Worm (Caenorhabditis elegans) whole organism, mixed stage, embryonic: ENCODE results near the gene ZK507.1.
A peak's percentile ranks its signal among the peaks of the same experiment; 100 is the strongest.

Source experiments
- blmp-1 ChIP-seq: fragments of 150-350 bp; optimal IDR thresholded peaks from 2 replicates; lab custom pipeline; 2014; ENCODE audit warnings: missing biosample characterization, missing genetic modification characterization
- ceh-43 ChIP-seq: fragments of 200-800 bp; sonication (Bioruptor generic); optimal IDR thresholded peaks from 2 replicates; lab custom pipeline; 2018; ENCODE audit warnings: mild to moderate bottlenecking, missing genetic modification characterization, moderate library complexity, missing compliant biosample characterization
- ceh-83 ChIP-seq: fragments of 200-800 bp; sonication (Bioruptor generic); optimal IDR thresholded peaks from 2 replicates; lab custom pipeline; 2018; ENCODE audit warnings: mild to moderate bottlenecking, missing genetic modification characterization, missing compliant biosample characterization
- ces-1 ChIP-seq: fragments of 150-350 bp; optimal IDR thresholded peaks from 2 replicates; lab custom pipeline; 2014; ENCODE audit warnings: missing biosample characterization, missing genetic modification reagents, missing genetic modification characterization
- elt-1 ChIP-seq: sonication (generic microtip); optimal IDR thresholded peaks from 2 replicates; lab custom pipeline; 2017; ENCODE audit warnings: missing genetic modification characterization, mild to moderate bottlenecking, missing compliant biosample characterization, antibody characterized with exemption, moderate library complexity, borderline replicate concordance; ENCODE audit not compliant: insufficient read depth
- flh-1 ChIP-seq: fragments of 200-800 bp; sonication (Bioruptor generic); optimal IDR thresholded peaks from 2 replicates; lab custom pipeline; 2018; ENCODE audit warnings: mild to moderate bottlenecking, missing genetic modification characterization, moderate library complexity, missing compliant biosample characterization
- lsy-2 ChIP-seq: fragments of 150-350 bp; optimal IDR thresholded peaks from 2 replicates; lab custom pipeline; 2014; ENCODE audit warnings: missing biosample characterization, missing genetic modification characterization
- nhr-12 ChIP-seq: fragments of 150-350 bp; optimal IDR thresholded peaks from 2 replicates; lab custom pipeline; 2014; ENCODE audit warnings: missing biosample characterization, missing genetic modification characterization
- nhr-237 ChIP-seq: fragments of 150-350 bp; optimal IDR thresholded peaks from 2 replicates; lab custom pipeline; 2014; ENCODE audit warnings: missing biosample characterization, missing genetic modification characterization
- nhr-28 ChIP-seq: fragments of 150-350 bp; optimal IDR thresholded peaks from 2 replicates; lab custom pipeline; 2014; ENCODE audit warnings: missing biosample characterization, missing genetic modification characterization
- nhr-76 ChIP-seq: sonication (generic microtip); optimal IDR thresholded peaks from 2 replicates; lab custom pipeline; 2017; ENCODE audit warnings: missing biosample characterization, missing genetic modification characterization
- snpc-4 ChIP-seq: fragments of 150-350 bp; optimal IDR thresholded peaks from 2 replicates; lab custom pipeline; 2014; ENCODE audit warnings: missing biosample characterization, missing genetic modification characterization
- unc-39 ChIP-seq: fragments of 150-350 bp; optimal IDR thresholded peaks from 2 replicates; lab custom pipeline; 2014; ENCODE audit warnings: missing biosample characterization, missing genetic modification characterization
- ztf-11 ChIP-seq: fragments of 150-350 bp; optimal IDR thresholded peaks from 2 replicates; lab custom pipeline; 2014; ENCODE audit warnings: missing biosample characterization, missing genetic modification characterization

DNA sequence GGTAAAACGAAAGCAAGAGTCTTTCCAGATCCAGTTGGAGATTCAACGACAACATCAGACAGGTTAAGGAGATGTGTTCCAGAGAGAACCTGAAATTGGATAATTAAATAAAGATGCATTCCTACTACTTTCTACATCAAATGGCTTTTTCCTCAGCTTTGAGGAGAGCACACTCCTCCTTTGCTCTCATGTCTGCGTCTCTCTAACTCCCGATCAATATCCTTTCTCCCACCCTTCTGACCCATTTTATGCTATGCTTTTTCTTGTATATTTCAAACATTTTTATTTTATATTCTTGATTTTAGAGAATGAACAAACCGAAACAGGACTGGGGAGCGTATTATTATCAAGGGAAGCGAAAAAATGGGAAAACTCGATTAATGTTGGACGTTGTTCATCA lies 42.8 kb upstream of the ZK507.1 start, which contains the start of gene ZK512.11:
- TF ChIP-seq lsy-2 (no peak), blmp-1 (tag; lab: Kevin White, UChicago) (no peak), nhr-12 (no peak), elt-1 (no peak), snpc-4 (tag; lab: Kevin White, UChicago) (no peak), unc-39 (tag; lab: Kevin White, UChicago) (no peak), ztf-11 (tag; lab: Kevin White, UChicago) (no peak), nhr-76 (no peak), ceh-83 (no peak), nhr-237 (no peak), flh-1 (GFP tag; lab: Kevin White, UChicago) (no peak), ceh-43 (GFP tag; lab: Kevin White, UChicago) (no peak), nhr-28 (tag; lab: Kevin White, UChicago) (no peak), ces-1 (GFP tag; lab: Kevin White, UChicago) (peak; percentile 74)
